Comparison of ENCODE assay signal across 2 fruit fly cellular contexts in the genomic region with DNA sequence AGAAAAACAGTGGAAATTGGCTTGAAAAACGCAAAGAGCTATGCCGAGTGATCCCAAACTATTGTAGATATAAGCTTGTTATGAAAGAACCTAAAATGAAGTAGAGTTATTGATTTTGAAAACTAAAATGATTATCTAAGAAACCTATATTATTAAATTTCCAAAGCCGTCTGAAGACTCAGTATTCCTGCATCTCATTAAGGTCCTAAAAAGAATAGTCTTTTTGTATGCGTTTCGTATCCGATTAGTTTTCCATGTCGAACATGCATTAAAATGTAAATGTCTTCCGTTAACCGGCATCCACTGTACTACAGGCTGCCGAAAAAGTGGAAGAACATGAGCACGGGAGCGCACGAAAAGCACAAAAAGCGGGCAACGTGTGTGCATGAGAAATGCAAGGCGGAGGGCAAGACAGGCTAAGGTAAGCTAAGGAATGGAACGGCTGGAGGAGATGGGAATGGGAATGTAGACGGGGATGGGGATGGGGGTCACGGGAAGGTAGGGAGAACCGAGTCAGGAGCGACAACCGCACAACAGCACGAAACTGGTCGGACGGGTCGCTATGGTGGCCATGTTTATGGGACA.
TF ChIP-seq lines count a peak whose summit lies in the region.

No protein-coding gene starts in this region.

TF ChIP-seq in whole organism, prepupa, 60 proteins besides CTCF, POLR2A, EP300 and RAD21 (continued from another document):
- TF ChIP-seq acj6 (GFP tag; optimal IDR thresholded peaks at IDR 0.05; lab: Kevin White, UChicago), result peak; percentile 84
- TF ChIP-seq Hr4 (GFP tag; optimal IDR thresholded peaks at IDR 0.05; lab: Kevin White, UChicago), result peak; percentile 57
- peak; percentile 5 for TF ChIP-seq CG6276 (GFP tag; optimal IDR thresholded peaks at IDR 0.05; lab: Kevin White, UChicago)
- peak; percentile 87 for TF ChIP-seq CG6808 (GFP tag; optimal IDR thresholded peaks at IDR 0.05; lab: Kevin White, UChicago)
- TF ChIP-seq Sox15 (GFP tag; optimal IDR thresholded peaks at IDR 0.05; lab: Kevin White, UChicago), result peak; percentile 77
- peak; percentile 68 for TF ChIP-seq CG32006 (GFP tag; optimal IDR thresholded peaks at IDR 0.05; lab: Kevin White, UChicago)
- TF ChIP-seq CG10669 (GFP tag; optimal IDR thresholded peaks at IDR 0.05; lab: Kevin White, UChicago), result peak; percentile 75
- TF ChIP-seq vri (GFP tag; optimal IDR thresholded peaks at IDR 0.05; lab: Kevin White, UChicago), result peak; percentile 47
- TF ChIP-seq CG31627 (GFP tag; optimal IDR thresholded peaks at IDR 0.05; lab: Kevin White, UChicago), result peak; percentile 82
- peak; percentile 61 for TF ChIP-seq net (GFP tag; optimal IDR thresholded peaks at IDR 0.05; lab: Kevin White, UChicago)
- TF ChIP-seq fd59A (GFP tag; optimal IDR thresholded peaks at IDR 0.05; lab: Kevin White, UChicago), result peak; percentile 83
- peak; percentile 58 for TF ChIP-seq Eip93F (GFP tag; optimal IDR thresholded peaks at IDR 0.05; lab: Kevin White, UChicago)
- peak; percentile 93 for TF ChIP-seq svp (GFP tag; lab: Kevin White, UChicago)
- peak; percentile 89 for TF ChIP-seq Met (GFP tag; optimal IDR thresholded peaks at IDR 0.05; lab: Kevin White, UChicago)
- TF ChIP-seq CG3032 (tag; optimal IDR thresholded peaks at IDR 0.05; lab: Kevin White, UChicago), result peak; percentile 84
- peak; percentile 33; the same call in 1 of the 3 replicates for TF ChIP-seq CG8119 (GFP tag; IDR thresholded peaks at IDR 0.05; lab: Robert Waterston, UW)
- TF ChIP-seq Ets96B (tag; optimal IDR thresholded peaks at IDR 0.05; lab: Kevin White, UChicago), result peak; percentile 85
- peak; percentile 34 for TF ChIP-seq Blimp-1 (GFP tag; optimal IDR thresholded peaks at IDR 0.05; lab: Kevin White, UChicago)
- peak; percentile 83 for TF ChIP-seq CG10631 (GFP tag; optimal IDR thresholded peaks at IDR 0.05; lab: Kevin White, UChicago)
- TF ChIP-seq topi (GFP tag; optimal IDR thresholded peaks at IDR 0.05; lab: Kevin White, UChicago), result peak; percentile 88
- peak; percentile 79 for TF ChIP-seq OdsH (GFP tag; optimal IDR thresholded peaks at IDR 0.05; lab: Kevin White, UChicago)
- TF ChIP-seq CG11294 (GFP tag; IDR thresholded peaks at IDR 0.05; lab: Robert Waterston, UW), result no peak
- TF ChIP-seq Gug (GFP tag; IDR thresholded peaks at IDR 0.05; lab: Robert Waterston, UW), result no peak
- peak; percentile 42 for TF ChIP-seq CG16779 (tag; optimal IDR thresholded peaks at IDR 0.05; lab: Kevin White, UChicago)
- peak; percentile 50 for TF ChIP-seq CG4318 (GFP tag; optimal IDR thresholded peaks at IDR 0.05; lab: Kevin White, UChicago)
- TF ChIP-seq fkh (GFP tag; optimal IDR thresholded peaks at IDR 0.05; lab: Kevin White, UChicago), result no peak
- no peak; the same call in 1 of the 3 replicates for TF ChIP-seq CG6163 (GFP tag; IDR thresholded peaks at IDR 0.05; lab: Robert Waterston, UW)
- TF ChIP-seq spab (GFP tag; optimal IDR thresholded peaks at IDR 0.05; lab: Kevin White, UChicago), result peak; percentile 83
- peak; percentile 85 for TF ChIP-seq pdm3 (GFP tag; optimal IDR thresholded peaks at IDR 0.05; lab: Kevin White, UChicago)
- TF ChIP-seq dsx (GFP tag; optimal IDR thresholded peaks at IDR 0.05; lab: Kevin White, UChicago; ENCODE audit: poor library complexity, severe bottlenecking), result peak; percentile 78
- TF ChIP-seq CG9139 (GFP tag; optimal IDR thresholded peaks at IDR 0.05; lab: Kevin White, UChicago), result peak; percentile 58
- peak; percentile 58; the same call in 1 of the 2 replicates for TF ChIP-seq CG15336 (GFP tag; IDR thresholded peaks at IDR 0.05; lab: Robert Waterston, UW)
- TF ChIP-seq salr (GFP tag; optimal IDR thresholded peaks at IDR 0.05; lab: Kevin White, UChicago), result peak; percentile 14 to 76
- TF ChIP-seq Sox102F (GFP tag; optimal IDR thresholded peaks at IDR 0.05; lab: Kevin White, UChicago), result peak; percentile 82
- TF ChIP-seq CG34406 (GFP tag; optimal IDR thresholded peaks at IDR 0.05; lab: Kevin White, UChicago), result peak; percentile 84
- TF ChIP-seq Eip78C (GFP tag; lab: Kevin White, UChicago), result peak; percentile 98
- peak; percentile 74 for TF ChIP-seq cyc (GFP tag; optimal IDR thresholded peaks at IDR 0.05; lab: Kevin White, UChicago)
- TF ChIP-seq Ets21C (GFP tag; optimal IDR thresholded peaks at IDR 0.05; lab: Kevin White, UChicago), result peak; percentile 81
- peak; percentile 70 for TF ChIP-seq CG7368 (GFP tag; optimal IDR thresholded peaks at IDR 0.05; lab: Kevin White, UChicago)

TF ChIP-seq in whole organism, wandering third instar larva, 38 proteins besides CTCF, POLR2A, EP300 and RAD21 (continued from another document):
- TF ChIP-seq GATAd (GFP tag; optimal IDR thresholded peaks at IDR 0.05; lab: Kevin White, UChicago), result no peak
- no peak for TF ChIP-seq N (GFP tag; optimal IDR thresholded peaks at IDR 0.05; lab: Kevin White, UChicago)
- no peak for TF ChIP-seq Abd-B (GFP tag; optimal IDR thresholded peaks at IDR 0.05; lab: Kevin White, UChicago)
- peak; percentile 60 for TF ChIP-seq rgr (GFP tag; optimal IDR thresholded peaks at IDR 0.05; lab: Kevin White, UChicago)
- peak; percentile 78 for TF ChIP-seq br (GFP tag; optimal IDR thresholded peaks at IDR 0.05; lab: Kevin White, UChicago)
- TF ChIP-seq dl (GFP tag; optimal IDR thresholded peaks at IDR 0.05; lab: Kevin White, UChicago; ENCODE audit: insufficient read depth in 1 of 2, partially characterized antibody in 2 of 2), result peak; percentile 5 to 59
- TF ChIP-seq OdsH (GFP tag; optimal IDR thresholded peaks at IDR 0.05; lab: Kevin White, UChicago), result peak; percentile 79
- no peak for TF ChIP-seq sv (GFP tag; optimal IDR thresholded peaks at IDR 0.05; lab: Kevin White, UChicago)
- TF ChIP-seq jim (GFP tag; optimal IDR thresholded peaks at IDR 0.05; lab: Kevin White, UChicago), result peak; percentile 3
